Worm (Caenorhabditis elegans) whole organism, late embryonic: ENCODE results near the gene dnj-3.

Experiments used
- Y22D7AL.16 ChIP-seq: sonication (generic microtip); optimal IDR thresholded peaks from 2 replicates; lab custom pipeline; 2016; ENCODE audit warnings: missing genetic modification characterization, missing compliant biosample characterization
- ceh-19 ChIP-seq: fragments of 200-800 bp; sonication (Bioruptor generic); optimal IDR thresholded peaks from 2 replicates; lab custom pipeline; 2018; ENCODE audit warnings: mild to moderate bottlenecking, missing genetic modification characterization, missing compliant biosample characterization
- ceh-22 ChIP-seq: sonication (generic microtip); optimal IDR thresholded peaks from 2 replicates; lab custom pipeline; 2017; ENCODE audit warnings: missing biosample characterization, missing genetic modification characterization
- ceh-9 ChIP-seq: sonication (generic microtip); optimal IDR thresholded peaks from 2 replicates; lab custom pipeline; 2016; ENCODE audit warnings: mild to moderate bottlenecking, missing genetic modification characterization, inconsistent platforms, missing compliant biosample characterization
- fkh-10 ChIP-seq: fragments of 150-350 bp; optimal IDR thresholded peaks from 2 replicates; lab custom pipeline; 2014; ENCODE audit warnings: missing biosample characterization, missing genetic modification reagents, missing genetic modification characterization
- rnt-1 ChIP-seq: sonication (generic microtip); optimal IDR thresholded peaks from 2 replicates; lab custom pipeline; 2016; ENCODE audit warnings: missing genetic modification characterization, missing compliant biosample characterization
- sox-4 ChIP-seq: sonication (generic microtip); optimal IDR thresholded peaks from 2 replicates; lab custom pipeline; 2017; ENCODE audit warnings: mild to moderate bottlenecking, missing genetic modification characterization, inconsistent platforms, missing compliant biosample characterization
- syd-9 ChIP-seq: sonication (generic microtip); optimal IDR thresholded peaks from 2 replicates; lab custom pipeline; 2016; ENCODE audit warnings: mild to moderate bottlenecking, missing genetic modification characterization, moderate library complexity, missing compliant biosample characterization
- tbx-7 ChIP-seq: sonication (generic microtip); optimal IDR thresholded peaks from 2 replicates; lab custom pipeline; 2016; ENCODE audit warnings: missing genotype, missing genetic modification characterization, missing compliant biosample characterization

- TF ChIP-seq Y22D7AL.16 (tag; lab: Kevin White, UChicago) = no peak
- no peak for TF ChIP-seq ceh-9 (tag; lab: Kevin White, UChicago)
- TF ChIP-seq ceh-22 = no peak
- no peak for TF ChIP-seq ceh-19 (GFP tag; lab: Kevin White, UChicago)
- no peak for TF ChIP-seq fkh-10 (GFP tag; lab: Kevin White, UChicago)
- no peak for TF ChIP-seq syd-9 (tag; lab: Kevin White, UChicago)
- TF ChIP-seq sox-4 (tag; lab: Kevin White, UChicago) = no peak
- no peak for TF ChIP-seq tbx-7 (tag; lab: Kevin White, UChicago)
- no peak for TF ChIP-seq rnt-1
Measured at ce11 chrV:15020732-15021131, 47.7 kb upstream of the dnj-3 start, which contains the start of gene F14H8.5.
